Worm (Caenorhabditis elegans) whole organism, L1 larva: ENCODE data around the gene F22F7.3.

ENCODE experiments used
- alr-1 ChIP-seq: fragments of 200-800 bp; sonication (Bioruptor generic); optimal IDR thresholded peaks from 2 replicates; lab custom pipeline; 2018; ENCODE audit warnings: borderline replicate concordance, mild to moderate bottlenecking, missing genetic modification characterization, missing compliant biosample characterization
- egl-13 ChIP-seq: sonication (generic microtip); optimal IDR thresholded peaks from 2 replicates; lab custom pipeline; 2016; ENCODE audit warnings: missing genotype, missing genetic modification reagents, missing genetic modification characterization, missing compliant biosample characterization
- lin-13 ChIP-seq: fragments of 150-350 bp; optimal IDR thresholded peaks from 2 replicates; lab custom pipeline; 2014; ENCODE audit warnings: missing biosample characterization, missing genetic modification reagents, missing genetic modification characterization
- lin-14 ChIP-seq: fragments of 200-800 bp; sonication (Bioruptor generic); optimal IDR thresholded peaks from 2 replicates; lab custom pipeline; 2018; ENCODE audit warnings: mild to moderate bottlenecking, missing genetic modification characterization, moderate library complexity, missing compliant biosample characterization
- nhr-20 ChIP-seq: sonication (generic microtip); optimal IDR thresholded peaks from 2 replicates; lab custom pipeline; 2016; ENCODE audit warnings: mild to moderate bottlenecking, missing genetic modification characterization, missing compliant biosample characterization
- nhr-28 ChIP-seq: fragments of 150-350 bp; optimal IDR thresholded peaks from 2 replicates; lab custom pipeline; 2014; ENCODE audit warnings: missing biosample characterization, missing genetic modification characterization
- nhr-76 ChIP-seq: sonication (generic microtip); optimal IDR thresholded peaks from 2 replicates; lab custom pipeline; 2017; ENCODE audit warnings: missing biosample characterization, missing genetic modification characterization
- nhr-90 ChIP-seq: sonication (generic microtip); optimal IDR thresholded peaks from 2 replicates; lab custom pipeline; 2016; ENCODE audit warnings: mild to moderate bottlenecking, missing genetic modification characterization, missing compliant biosample characterization; ENCODE audit not compliant: poor library complexity
- unc-130 ChIP-seq: fragments of 150-350 bp; optimal IDR thresholded peaks from 2 replicates; lab custom pipeline; 2017; ENCODE audit warnings: missing biosample characterization, missing genetic modification characterization, inconsistent platforms

- no peak for TF ChIP-seq alr-1 (tag; lab: Kevin White, UChicago)
- TF ChIP-seq nhr-76 (tag; lab: Kevin White, UChicago): no peak
- TF ChIP-seq nhr-90 (tag; lab: Kevin White, UChicago): no peak
- no peak for TF ChIP-seq unc-130 (tag; lab: Kevin White, UChicago)
- TF ChIP-seq nhr-20 (tag; lab: Kevin White, UChicago): no peak
- no peak for TF ChIP-seq lin-13 (GFP tag; lab: Kevin White, UChicago)
- no peak for TF ChIP-seq lin-14
- no peak for TF ChIP-seq nhr-28
- TF ChIP-seq egl-13 (tag; lab: Kevin White, UChicago): no peak
Measured at ce11 chrV:2153274-2153673, 42.8 kb downstream of the F22F7.3 start, which contains the start of gene srbc-23.
